Worm (Caenorhabditis elegans): Measurements from ENCODE around the gene chil-26.

ce11 chrII:9507181-9507580 is 32.3 kb downstream of the chil-26 start, which contains the start of gene gcy-3:
- no peak for TF ChIP-seq nhr-76 (tag; optimal IDR thresholded peaks at IDR 0.05)
- no peak for TF ChIP-seq nhr-11 (tag; optimal IDR thresholded peaks at IDR 0.05)
- no peak for TF ChIP-seq pha-4 (tag; optimal IDR thresholded peaks at IDR 0.05)
- no peak for TF ChIP-seq ztf-11 (tag; optimal IDR thresholded peaks at IDR 0.05)
- TF ChIP-seq mml-1 (tag; optimal IDR thresholded peaks at IDR 0.05) = no peak
- no peak for TF ChIP-seq nhr-43 (tag; optimal IDR thresholded peaks at IDR 0.05; ENCODE audit: poor library complexity, severe bottlenecking)
- no peak for TF ChIP-seq tbx-2 (tag; optimal IDR thresholded peaks at IDR 0.05)
- TF ChIP-seq nhr-12 (tag; optimal IDR thresholded peaks at IDR 0.05) = no peak
- no peak for TF ChIP-seq unc-62 (GFP tag; optimal IDR thresholded peaks at IDR 0.05)
- no peak for TF ChIP-seq nhr-28 (tag; optimal IDR thresholded peaks at IDR 0.05)
